Fruit fly (Drosophila melanogaster) whole organism: ENCODE results near the gene Sry-beta.

ENCODE experiments used
- CG8478 ChIP-seq: fragments of >200 bp; optimal IDR thresholded peaks from 2 replicates; lab custom pipeline; 2018; ENCODE audit warnings: inconsistent platforms
- EcR ChIP-seq, 2 experiments: fragments of >200 bp; optimal IDR thresholded peaks; 2 replicates each; lab custom pipeline; 2017; ENCODE audit warnings: missing biosample characterization in 2 of 2, missing genetic modification characterization in 2 of 2, missing genetic modification reagents in 2 of 2
- pan ChIP-seq: fragments of >200 bp; optimal IDR thresholded peaks from 2 replicates; lab custom pipeline; 2017
- psq ChIP-seq: fragments of >200 bp; optimal IDR thresholded peaks from 2 replicates; lab custom pipeline; 2017

DNA sequence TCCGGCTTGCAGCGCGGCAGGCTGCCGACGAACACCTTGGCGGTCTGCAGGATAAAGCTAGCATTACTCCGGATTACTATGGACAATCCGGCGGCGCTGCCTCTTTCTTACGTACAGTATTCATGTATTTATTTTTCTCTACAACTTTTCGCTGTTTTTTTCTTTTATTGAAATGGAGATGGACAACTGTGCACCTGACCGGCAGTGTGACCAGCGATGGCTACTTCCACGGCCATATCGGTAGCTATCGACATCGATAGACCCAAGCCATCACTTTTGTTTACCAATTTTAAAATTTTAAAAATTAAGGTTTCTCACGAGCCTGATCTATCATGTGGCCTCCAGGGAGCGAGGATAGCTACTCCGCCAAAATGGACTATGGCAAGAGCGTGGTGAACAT lies 44.5 kb upstream of the Sry-beta start, which contains the start of the genes CG7903 and Sas-6:
- TF ChIP-seq pan (lab: Kevin White, UChicago) (no peak), EcR (GFP tag; optimal IDR thresholded peaks at IDR 0.05; lab: Kevin White, UChicago) (no peak), psq (lab: Kevin White, UChicago) (no peak), CG8478 (no peak)
